Fruit fly (Drosophila melanogaster) whole organism, embryonic: ENCODE measurements around the gene CG8861.
A peak's percentile ranks its signal among the peaks of the same experiment; 100 is the strongest.

ENCODE experiments used
- B-H2 ChIP-seq: fragments of 200-800 bp; sonication (Bioruptor generic); optimal IDR thresholded peaks from 2 replicates; lab custom pipeline; 2018; ENCODE audit warnings: missing biosample characterization, mild to moderate bottlenecking, missing genetic modification characterization
- CG10543 ChIP-seq: fragments of 200-800 bp; sonication (Bioruptor generic); optimal IDR thresholded peaks from 3 replicates; lab custom pipeline; 2017; ENCODE audit warnings: missing biosample characterization, mild to moderate bottlenecking, missing genetic modification characterization, moderate library complexity
- CG12071 ChIP-seq: fragments of 200-800 bp; sonication (Bioruptor generic); optimal IDR thresholded peaks from 3 replicates; lab custom pipeline; 2018; ENCODE audit warnings: missing biosample characterization, mild to moderate bottlenecking, missing genetic modification characterization
- CG12744 ChIP-seq: fragments of 200-800 bp; sonication (Bioruptor generic); optimal IDR thresholded peaks from 2 replicates; lab custom pipeline; 2016; ENCODE audit warnings: missing biosample characterization, missing genetic modification characterization
- CG12769 ChIP-seq: fragments of 200-800 bp; sonication (Bioruptor generic); optimal IDR thresholded peaks from 2 replicates; lab custom pipeline; 2019; ENCODE audit warnings: missing biosample characterization, mild to moderate bottlenecking, missing genetic modification characterization, moderate library complexity
- CG13123 ChIP-seq: fragments of 200-800 bp; sonication (Bioruptor generic); optimal IDR thresholded peaks from 2 replicates; lab custom pipeline; 2016; ENCODE audit warnings: missing biosample characterization, missing genetic modification characterization
- CG14441 ChIP-seq: fragments of 200-800 bp; sonication (Bioruptor generic); IDR thresholded peaks from 2 replicates; pipeline ENCODE4 v1.3.6; 2022; ENCODE audit warnings: missing biosample characterization, missing genetic modification characterization
- CG16779 ChIP-seq: fragments of 200-800 bp; sonication (Bioruptor generic); IDR thresholded peaks from 2 replicates; pipeline ENCODE4 v1.3.6; 2022; ENCODE audit warnings: missing biosample characterization, missing genetic modification characterization
- CG17829 ChIP-seq: fragments of 200-800 bp; optimal IDR thresholded peaks from 2 replicates; lab custom pipeline; 2019; ENCODE audit warnings: missing biosample characterization, mild to moderate bottlenecking, missing genetic modification characterization, moderate library complexity
- CG18011 ChIP-seq: fragments of 200-800 bp; sonication (Bioruptor generic); optimal IDR thresholded peaks from 2 replicates; lab custom pipeline; 2017; ENCODE audit warnings: missing biosample characterization, missing genetic modification characterization, mild to moderate bottlenecking, moderate library complexity, missing genotype
- CG2199 ChIP-seq: fragments of 200-800 bp; sonication (Bioruptor generic); IDR thresholded peaks from 3 replicates; pipeline ENCODE4 v1.3.6; 2022; ENCODE audit warnings: missing biosample characterization, missing genetic modification characterization
- CG32532 ChIP-seq: fragments of 200-800 bp; sonication (Bioruptor generic); IDR thresholded peaks from 2 replicates; pipeline ENCODE4 v1.3.6; 2022; ENCODE audit warnings: missing biosample characterization, missing genetic modification characterization
- CG34376 ChIP-seq: fragments of 200-800 bp; sonication (Bioruptor generic); optimal IDR thresholded peaks from 2 replicates; lab custom pipeline; 2018; ENCODE audit warnings: missing biosample characterization, mild to moderate bottlenecking, missing genetic modification characterization
- CG4617 ChIP-seq: fragments of 200-800 bp; sonication (Bioruptor generic); optimal IDR thresholded peaks from 3 replicates; lab custom pipeline; 2016; ENCODE audit warnings: missing biosample characterization, missing genetic modification characterization, borderline replicate concordance
- CG7839 ChIP-seq: fragments of 200-800 bp; sonication (Bioruptor generic); optimal IDR thresholded peaks from 3 replicates; lab custom pipeline; 2018; ENCODE audit warnings: missing biosample characterization, mild to moderate bottlenecking, missing genetic modification characterization, moderate library complexity
- CG7963 ChIP-seq: fragments of 200-800 bp; sonication (Bioruptor generic); IDR thresholded peaks from 3 replicates; pipeline ENCODE4 v1.3.6; 2022; ENCODE audit warnings: missing biosample characterization, missing genetic modification characterization; ENCODE audit not compliant: partially characterized antibody
- CG7987 ChIP-seq: fragments of 200-800 bp; sonication (Bioruptor generic); optimal IDR thresholded peaks from 2 replicates; lab custom pipeline; 2018; ENCODE audit warnings: missing biosample characterization, mild to moderate bottlenecking, missing genetic modification characterization, moderate library complexity
- CG8290 ChIP-seq, 3 experiments: fragments of 200-800 bp; sonication (Bioruptor generic); optimal IDR thresholded peaks; 2 replicates each; lab custom pipeline; 2016 to 2019; ENCODE audit warnings: missing biosample characterization in 3 of 3, missing genetic modification characterization in 3 of 3, mild to moderate bottlenecking in 2 of 3, moderate library complexity in 1 of 3
- CG8359 ChIP-seq: fragments of 200-800 bp; sonication (Bioruptor generic); optimal IDR thresholded peaks from 2 replicates; lab custom pipeline; 2017; ENCODE audit warnings: missing biosample characterization, mild to moderate bottlenecking, missing genetic modification characterization, borderline replicate concordance
- Dll ChIP-seq: fragments of 200-800 bp; sonication (Bioruptor generic); IDR thresholded peaks from 4 replicates; pipeline ENCODE4 v1.3.6; 2022; ENCODE audit warnings: missing biosample characterization, missing genetic modification characterization; ENCODE audit not compliant: partially characterized antibody
- E2f2 ChIP-seq: fragments of 200-800 bp; sonication (Bioruptor generic); IDR thresholded peaks from 2 replicates; pipeline ENCODE4 v1.3.6; 2022; ENCODE audit warnings: missing biosample characterization, missing genetic modification characterization
- ERR ChIP-seq: fragments of 200-800 bp; sonication (Bioruptor generic); optimal IDR thresholded peaks from 2 replicates; lab custom pipeline; 2016; ENCODE audit warnings: missing biosample characterization, missing genetic modification characterization
- Hand ChIP-seq: fragments of 200-800 bp; sonication (Bioruptor generic); optimal IDR thresholded peaks from 2 replicates; lab custom pipeline; 2017; ENCODE audit warnings: mild to moderate bottlenecking, missing biosample characterization, missing genetic modification reagents, missing genetic modification characterization
- Sox102F ChIP-seq: fragments of 200-800 bp; sonication (Bioruptor generic); optimal IDR thresholded peaks from 2 replicates; lab custom pipeline; 2018; ENCODE audit warnings: missing biosample characterization, mild to moderate bottlenecking, missing genetic modification characterization, moderate library complexity
- abd-A ChIP-seq: fragments of 200-800 bp; sonication (Bioruptor generic); optimal IDR thresholded peaks from 3 replicates; lab custom pipeline; 2019; ENCODE audit warnings: missing biosample characterization, mild to moderate bottlenecking, missing genetic modification characterization, moderate library complexity
- ase ChIP-seq: fragments of 200-800 bp; sonication (Bioruptor generic); IDR thresholded peaks from 3 replicates; pipeline ENCODE4 v1.3.6; 2022; ENCODE audit warnings: missing biosample characterization, missing genetic modification characterization
- bbx ChIP-seq: fragments of 200-800 bp; sonication (Bioruptor generic); IDR thresholded peaks from 2 replicates; pipeline ENCODE4 v1.3.6; 2022; ENCODE audit warnings: missing biosample characterization, missing genetic modification characterization; ENCODE audit not compliant: partially characterized antibody
- chinmo ChIP-seq: fragments of 200-800 bp; sonication (Bioruptor generic); IDR thresholded peaks from 4 replicates; pipeline ENCODE4 v1.3.6; 2022; ENCODE audit warnings: missing biosample characterization, missing genetic modification characterization; ENCODE audit not compliant: partially characterized antibody
- dpn ChIP-seq, 2 experiments: fragments of 200-800 bp; sonication (Bioruptor generic); optimal IDR thresholded peaks; 3 replicates each; lab custom pipeline; 2016; ENCODE audit warnings: missing biosample characterization in 2 of 2, missing genetic modification characterization in 2 of 2
- en ChIP-seq: fragments of 200-800 bp; sonication (Bioruptor generic); optimal IDR thresholded peaks from 2 replicates; lab custom pipeline; 2016; ENCODE audit warnings: missing biosample characterization, missing genetic modification characterization
- eve ChIP-seq, 2 experiments: fragments of >200 bp; optimal IDR thresholded peaks; 2 replicates each; lab custom pipeline; 2017; ENCODE audit warnings: missing biosample characterization in 2 of 2, missing genetic modification characterization in 2 of 2
- exex ChIP-seq: fragments of 200-800 bp; sonication (Bioruptor generic); optimal IDR thresholded peaks from 4 replicates; lab custom pipeline; 2018; ENCODE audit warnings: missing biosample characterization, mild to moderate bottlenecking, missing genetic modification characterization, moderate library complexity
- ftz-f1 ChIP-seq: fragments of 200-800 bp; sonication (Bioruptor generic); optimal IDR thresholded peaks from 2 replicates; lab custom pipeline; 2016; ENCODE audit warnings: missing biosample characterization, missing genetic modification characterization
- gt ChIP-seq: fragments of 200-800 bp; sonication (Bioruptor generic); IDR thresholded peaks from 2 replicates; pipeline ENCODE4 v1.3.6; 2022; ENCODE audit warnings: missing biosample characterization, missing genetic modification characterization
- kay ChIP-seq: fragments of 200-800 bp; sonication (Bioruptor generic); optimal IDR thresholded peaks from 2 replicates; lab custom pipeline; 2016; ENCODE audit warnings: missing biosample characterization, missing genetic modification characterization
- knrl ChIP-seq: fragments of 200-800 bp; sonication (Bioruptor generic); IDR thresholded peaks from 3 replicates; pipeline ENCODE4 v1.3.6; 2022; ENCODE audit warnings: missing biosample characterization, missing genetic modification characterization; ENCODE audit not compliant: partially characterized antibody
- luna ChIP-seq: fragments of 200-800 bp; sonication (Bioruptor generic); optimal IDR thresholded peaks from 2 replicates; lab custom pipeline; 2016; ENCODE audit warnings: missing biosample characterization, missing genetic modification characterization
- mirr ChIP-seq: fragments of 200-800 bp; sonication (Bioruptor generic); optimal IDR thresholded peaks from 3 replicates; lab custom pipeline; 2018; ENCODE audit warnings: missing biosample characterization, mild to moderate bottlenecking, missing genetic modification characterization
- mld ChIP-seq: fragments of 200-800 bp; sonication (Bioruptor generic); IDR thresholded peaks from 3 replicates; pipeline ENCODE4 v1.3.6; 2022; ENCODE audit warnings: missing biosample characterization, missing genetic modification characterization; ENCODE audit not compliant: partially characterized antibody
- nerfin-1 ChIP-seq: fragments of 200-800 bp; sonication (Bioruptor generic); optimal IDR thresholded peaks from 3 replicates; lab custom pipeline; 2019; ENCODE audit warnings: missing biosample characterization, mild to moderate bottlenecking, missing genetic modification characterization, moderate library complexity
- phol ChIP-seq: fragments of 200-800 bp; sonication (Bioruptor generic); optimal IDR thresholded peaks from 3 replicates; lab custom pipeline; 2018; ENCODE audit warnings: missing biosample characterization, mild to moderate bottlenecking, missing genetic modification characterization, moderate library complexity
- sd ChIP-seq: fragments of 200-800 bp; sonication (Bioruptor generic); optimal IDR thresholded peaks from 3 replicates; lab custom pipeline; 2018; ENCODE audit warnings: missing biosample characterization, mild to moderate bottlenecking, missing genetic modification characterization, moderate library complexity
- so ChIP-seq: fragments of 200-800 bp; sonication (Bioruptor generic); IDR thresholded peaks from 3 replicates; pipeline ENCODE4 v1.3.6; 2022; ENCODE audit warnings: missing biosample characterization, missing genetic modification characterization
- unpg ChIP-seq: fragments of 200-800 bp; sonication (Bioruptor generic); optimal IDR thresholded peaks from 3 replicates; lab custom pipeline; 2018; ENCODE audit warnings: missing biosample characterization, mild to moderate bottlenecking, missing genetic modification characterization, moderate library complexity
- wek ChIP-seq: fragments of 200-800 bp; sonication (Bioruptor generic); optimal IDR thresholded peaks from 3 replicates; lab custom pipeline; 2018; ENCODE audit warnings: missing biosample characterization, mild to moderate bottlenecking, missing genetic modification characterization, moderate library complexity

The CG8861 gene

DNA sequence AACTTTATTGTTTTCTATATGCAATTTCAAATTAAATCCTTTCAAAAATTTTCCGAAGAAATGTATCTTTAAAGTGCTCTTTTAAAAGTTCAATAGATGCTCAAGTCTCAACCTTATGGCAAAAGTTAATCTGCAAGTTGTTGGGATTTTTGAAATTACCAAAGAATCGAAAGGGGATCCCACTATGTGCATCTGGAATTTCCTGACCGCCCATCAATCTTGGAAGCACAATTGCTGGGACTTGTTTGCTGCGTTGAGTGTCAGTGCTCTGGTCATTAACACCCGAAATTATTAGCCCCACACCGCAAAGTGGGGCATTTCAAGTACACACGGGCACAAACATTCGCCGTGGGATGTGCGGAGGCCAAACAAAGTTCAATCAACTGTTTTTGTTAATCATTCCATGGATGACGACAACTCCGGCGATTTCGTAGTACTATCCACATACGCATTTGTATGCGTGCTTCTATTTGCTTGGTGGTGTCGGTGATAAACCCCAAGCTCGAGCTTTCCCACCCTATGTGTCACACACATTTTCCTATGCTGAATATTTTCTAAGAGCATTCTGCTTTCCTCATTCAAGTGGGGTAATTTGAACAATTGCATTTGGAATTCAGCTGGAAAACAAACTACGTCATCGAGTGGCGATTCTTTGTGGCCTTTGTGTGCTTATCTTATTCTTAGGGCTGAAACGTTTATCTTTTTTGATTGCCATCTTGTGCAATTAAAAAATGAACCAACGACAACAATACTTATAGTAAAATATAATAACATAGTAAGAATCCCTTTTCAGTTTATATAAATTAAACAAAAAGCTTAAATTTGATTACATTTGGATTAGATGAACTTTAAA lies 9.3 kb upstream of the CG8861 start:
- no peak for TF ChIP-seq luna (GFP tag; lab: Kevin White, UChicago)
- TF ChIP-seq CG14441, result peak; percentile 40; the same call in 1 of the 2 replicates
- no peak for TF ChIP-seq Dll (GFP tag; lab: Robert Waterston, UW)
- peak; percentile 39 for TF ChIP-seq exex (tag; lab: Kevin White, UChicago)
- TF ChIP-seq CG10543, result peak; percentile 43
- no peak for TF ChIP-seq CG13123
- TF ChIP-seq CG34376 (GFP tag; lab: Kevin White, UChicago), result peak; percentile 62
- TF ChIP-seq E2f2 (GFP tag; lab: Robert Waterston, UW), result 0 out of 2 replicates have a peak, but pooled peaks have one; percentile 8
- peak in 1 of 2 experiments; percentile 68 for TF ChIP-seq eve (GFP tag; optimal IDR thresholded peaks at IDR 0.05; lab: Kevin White, UChicago)
- TF ChIP-seq CG16779, result 0 out of 2 replicates have a peak, but pooled peaks have one; percentile 54
- TF ChIP-seq nerfin-1 (tag; lab: Kevin White, UChicago), result peak; percentile 21
- TF ChIP-seq CG8290 (GFP tag; optimal IDR thresholded peaks at IDR 0.05; lab: Kevin White, UChicago), result no peak
- TF ChIP-seq CG8290 (tag; optimal IDR thresholded peaks at IDR 0.05; lab: Kevin White, UChicago), result peak in 1 of 2 experiments; percentile 57
- no peak for TF ChIP-seq CG8359
- TF ChIP-seq ERR (GFP tag; lab: Kevin White, UChicago), result no peak
- peak; percentile 24 for TF ChIP-seq CG12071
- peak; percentile 36; the same call in 1 of the 2 replicates for TF ChIP-seq CG32532
- TF ChIP-seq CG7839, result no peak
- no peak for TF ChIP-seq CG18011 (GFP tag; lab: Kevin White, UChicago)
- TF ChIP-seq CG7987 (GFP tag; lab: Kevin White, UChicago), result peak; percentile 51
- TF ChIP-seq gt (GFP tag; lab: Robert Waterston, UW), result no peak
- TF ChIP-seq mirr (GFP tag; lab: Kevin White, UChicago), result peak; percentile 53
- no peak for TF ChIP-seq knrl (GFP tag; lab: Robert Waterston, UW)
- no peak for TF ChIP-seq unpg (GFP tag; lab: Kevin White, UChicago)
- TF ChIP-seq mld (GFP tag; lab: Robert Waterston, UW), result no peak
- TF ChIP-seq chinmo (GFP tag; lab: Robert Waterston, UW), result 0 out of 4 replicates have a peak, but pooled peaks have one; percentile 76
- TF ChIP-seq bbx (GFP tag; lab: Robert Waterston, UW), result 0 out of 2 replicates have a peak, but pooled peaks have one; percentile 20
- no peak for TF ChIP-seq CG7963 (GFP tag; lab: Robert Waterston, UW)
- 0 out of 3 replicates have a peak, but pooled peaks have one; percentile 43 for TF ChIP-seq so (GFP tag; lab: Robert Waterston, UW)
- peak; percentile 77 for TF ChIP-seq ftz-f1
- TF ChIP-seq wek (GFP tag; lab: Kevin White, UChicago), result peak; percentile 25
- peak; percentile 16 for TF ChIP-seq kay
- TF ChIP-seq CG17829 (tag; lab: Kevin White, UChicago), result no peak
- TF ChIP-seq en (GFP tag; lab: Kevin White, UChicago), result no peak
- TF ChIP-seq Sox102F (GFP tag; lab: Kevin White, UChicago), result no peak
- TF ChIP-seq B-H2 (GFP tag; lab: Kevin White, UChicago), result peak; percentile 10
- TF ChIP-seq CG4617 (GFP tag; lab: Kevin White, UChicago), result no peak
- TF ChIP-seq sd, result peak; percentile 58
- no peak for TF ChIP-seq phol
- TF ChIP-seq CG2199 (GFP tag; lab: Robert Waterston, UW), result peak; percentile 49; the same call in 1 of the 3 replicates
- TF ChIP-seq CG12744 (GFP tag; lab: Kevin White, UChicago), result no peak
- TF ChIP-seq abd-A (tag; lab: Kevin White, UChicago), result peak; percentile 41
- no peak for TF ChIP-seq Hand (GFP tag; lab: Kevin White, UChicago)
- TF ChIP-seq CG12769 (tag; lab: Kevin White, UChicago), result peak; percentile 32
- TF ChIP-seq ase (GFP tag; lab: Robert Waterston, UW), result no peak
- no peak for TF ChIP-seq dpn (GFP tag; optimal IDR thresholded peaks at IDR 0.05; lab: Kevin White, UChicago)
